Fruit fly (Drosophila melanogaster): Measurements from ENCODE around the gene CG12991.

CG12991 gene

dm6 chrX:17555139-17555538 lies 24.5 kb upstream of the CG12991 start (continued):
- TF ChIP-seq Sox14 (GFP tag; optimal IDR thresholded peaks at IDR 0.05) (peak; percentile 31), Hr4 (GFP tag; optimal IDR thresholded peaks at IDR 0.05) (peak; percentile 42), fkh (GFP tag; optimal IDR thresholded peaks at IDR 0.05) (no peak), cyc (GFP tag; optimal IDR thresholded peaks at IDR 0.05) (no peak), CG1621 (tag; optimal IDR thresholded peaks at IDR 0.05) (no peak), Lpt (GFP tag; optimal IDR thresholded peaks at IDR 0.05) (peak; percentile 5), CG3032 (tag; optimal IDR thresholded peaks at IDR 0.05) (no peak), net (GFP tag; optimal IDR thresholded peaks at IDR 0.05) (no peak), fd85E (GFP tag; optimal IDR thresholded peaks at IDR 0.05) (no peak), lz (GFP tag; optimal IDR thresholded peaks at IDR 0.05) (no peak), Gug (GFP tag; IDR thresholded peaks at IDR 0.05) (no peak), Eip93F (GFP tag; optimal IDR thresholded peaks at IDR 0.05) (no peak), CG11294 (GFP tag; IDR thresholded peaks at IDR 0.05) (no peak)

DNA sequence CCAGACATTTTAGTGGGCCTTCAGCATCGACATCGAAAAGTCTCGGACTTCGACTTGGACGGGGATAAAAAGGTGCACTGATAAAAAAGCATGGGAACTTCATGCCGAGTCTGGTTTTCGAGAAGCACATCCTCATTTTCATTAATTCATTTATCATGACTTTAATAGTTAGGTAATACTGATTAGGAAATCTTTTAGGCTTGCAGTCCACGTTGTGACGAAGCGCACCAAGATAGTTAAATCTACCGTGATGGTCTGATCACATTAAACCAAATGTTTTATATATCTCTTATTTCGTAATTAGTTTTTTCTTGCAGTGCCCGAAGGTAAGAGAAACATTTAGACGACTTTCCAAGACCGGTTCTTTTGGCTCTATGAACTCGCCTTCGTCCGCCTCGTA lies 21.0 kb upstream of the CG12991 start:
- no peak for TF ChIP-seq cyc (GFP tag; optimal IDR thresholded peaks at IDR 0.05)
- peak; percentile 8 for TF ChIP-seq Hr39 (GFP tag; optimal IDR thresholded peaks at IDR 0.05)
- TF ChIP-seq Eip78C (GFP tag), result peak; percentile 91
- TF ChIP-seq Eip75B (GFP tag; optimal IDR thresholded peaks at IDR 0.05), result peak; percentile 59
- TF ChIP-seq CG6808 (GFP tag; optimal IDR thresholded peaks at IDR 0.05), result peak; percentile 86
- TF ChIP-seq CG11762 (GFP tag; optimal IDR thresholded peaks at IDR 0.05; ENCODE audit: insufficient read depth), result peak; percentile 38
- peak; percentile 6 for TF ChIP-seq topi (GFP tag; optimal IDR thresholded peaks at IDR 0.05)
- peak; percentile 68 for TF ChIP-seq CG1621 (tag; optimal IDR thresholded peaks at IDR 0.05)
- TF ChIP-seq Ets21C (GFP tag; optimal IDR thresholded peaks at IDR 0.05), result no peak
- TF ChIP-seq CG15336 (GFP tag; IDR thresholded peaks at IDR 0.05), result peak; percentile 53
- TF ChIP-seq CG8119 (GFP tag; IDR thresholded peaks at IDR 0.05), result peak; percentile 68
- TF ChIP-seq CG10631 (GFP tag; optimal IDR thresholded peaks at IDR 0.05), result peak; percentile 71
- peak; percentile 64 for TF ChIP-seq achi (GFP tag; optimal IDR thresholded peaks at IDR 0.05)
- TF ChIP-seq fd85E (GFP tag; optimal IDR thresholded peaks at IDR 0.05), result no peak
- peak; percentile 3 for TF ChIP-seq CG7368 (GFP tag; optimal IDR thresholded peaks at IDR 0.05)
- TF ChIP-seq eg (GFP tag; IDR thresholded peaks at IDR 0.05), result 0 out of 3 replicates have a peak, but pooled peaks have one; percentile 18
- peak; percentile 37 for TF ChIP-seq CG4318 (GFP tag; optimal IDR thresholded peaks at IDR 0.05)
- no peak for TF ChIP-seq vri (GFP tag; optimal IDR thresholded peaks at IDR 0.05)
- no peak for TF ChIP-seq Eip93F (GFP tag; optimal IDR thresholded peaks at IDR 0.05)
- no peak for TF ChIP-seq CG31627 (GFP tag; optimal IDR thresholded peaks at IDR 0.05)
- TF ChIP-seq CG3919 (GFP tag; optimal IDR thresholded peaks at IDR 0.05), result peak; percentile 57
- TF ChIP-seq Sox102F (GFP tag; optimal IDR thresholded peaks at IDR 0.05), result no peak
- no peak for TF ChIP-seq lz (GFP tag; optimal IDR thresholded peaks at IDR 0.05)
- TF ChIP-seq CG16779 (tag; optimal IDR thresholded peaks at IDR 0.05), result peak; percentile 6
- peak; percentile 72 for TF ChIP-seq CG10669 (GFP tag; optimal IDR thresholded peaks at IDR 0.05)
- TF ChIP-seq Smox (GFP tag; optimal IDR thresholded peaks at IDR 0.05), result no peak
- TF ChIP-seq Sox14 (GFP tag; optimal IDR thresholded peaks at IDR 0.05), result peak; percentile 63
- TF ChIP-seq Gug (GFP tag; IDR thresholded peaks at IDR 0.05), result no peak
- TF ChIP-seq CG8632 (GFP tag; optimal IDR thresholded peaks at IDR 0.05), result no peak
- TF ChIP-seq CG9139 (GFP tag; optimal IDR thresholded peaks at IDR 0.05), result peak; percentile 66
- TF ChIP-seq Hr38 (GFP tag; optimal IDR thresholded peaks at IDR 0.05), result no peak
- no peak for TF ChIP-seq CG8319 (GFP tag; optimal IDR thresholded peaks at IDR 0.05)
- peak; percentile 81 to 85 for TF ChIP-seq ss (GFP tag; optimal IDR thresholded peaks at IDR 0.05)
- TF ChIP-seq net (GFP tag; optimal IDR thresholded peaks at IDR 0.05), result peak; percentile 44
- peak; percentile 73 for TF ChIP-seq CG32006 (GFP tag; optimal IDR thresholded peaks at IDR 0.05)
- no peak for TF ChIP-seq CG11902 (GFP tag; optimal IDR thresholded peaks at IDR 0.05)
- peak; percentile 74 for TF ChIP-seq fd59A (GFP tag; optimal IDR thresholded peaks at IDR 0.05)
- TF ChIP-seq CG6276 (GFP tag; optimal IDR thresholded peaks at IDR 0.05), result peak; percentile 52
- peak; percentile 7 for TF ChIP-seq esn (GFP tag; optimal IDR thresholded peaks at IDR 0.05)
- peak; percentile 39 for TF ChIP-seq CG6792 (GFP tag; optimal IDR thresholded peaks at IDR 0.05)
- TF ChIP-seq CG3032 (tag; optimal IDR thresholded peaks at IDR 0.05), result peak; percentile 80
- peak; percentile 35 for TF ChIP-seq dac (GFP tag; optimal IDR thresholded peaks at IDR 0.05)
- peak; percentile 62; the same call in 2 of the 3 replicates for TF ChIP-seq CG6163 (GFP tag; IDR thresholded peaks at IDR 0.05)
- TF ChIP-seq CG34406 (GFP tag; optimal IDR thresholded peaks at IDR 0.05), result peak; percentile 6
- no peak for TF ChIP-seq CG6854 (GFP tag; optimal IDR thresholded peaks at IDR 0.05)
- peak; percentile 44 for TF ChIP-seq pdm3 (GFP tag; optimal IDR thresholded peaks at IDR 0.05)
